Worm (Caenorhabditis elegans): ENCODE measurements around the gene glod-4.

The glod-4 gene

ce11 chrIII:4168665-4169064, 15.3 kb downstream of the glod-4 start, which contains the start of gene ccdc-55:
TSS of gene ccdc-55 (minus strand) at chrIII:4168765.
- TF ChIP-seq daf-12 (tag; optimal IDR thresholded peaks at IDR 0.05) (no peak), unc-39 (tag; optimal IDR thresholded peaks at IDR 0.05) (no peak), F49E8.2 (tag; optimal IDR thresholded peaks at IDR 0.05; ENCODE audit: borderline replicate concordance) (no peak), arid-1 (GFP tag; conservative IDR thresholded peaks at IDR 0.05) (no peak), nhr-77 (tag; optimal IDR thresholded peaks at IDR 0.05) (no peak), hlh-30 (tag; optimal IDR thresholded peaks at IDR 0.05; ENCODE audit: insufficient read depth) (no peak), hmg-1.1 (GFP tag; IDR thresholded peaks at IDR 0.05) (no peak), dmd-9 (GFP tag; IDR thresholded peaks at IDR 0.05) (no peak), lin-38 (GFP tag; IDR thresholded peaks at IDR 0.05) (no peak), rbr-2 (tag; optimal IDR thresholded peaks at IDR 0.05) (no peak), nhr-11 (tag; optimal IDR thresholded peaks at IDR 0.05) (no peak), daf-19 (GFP tag; conservative IDR thresholded peaks at IDR 0.05) (no peak), ceh-28 (tag; optimal IDR thresholded peaks at IDR 0.05) (no peak), vab-7 (GFP tag; IDR thresholded peaks at IDR 0.05) (no peak), daf-16 (GFP tag; optimal IDR thresholded peaks at IDR 0.05) (no peak), daf-16 (tag; optimal IDR thresholded peaks at IDR 0.05) (no peak), mxl-2 (GFP tag; conservative IDR thresholded peaks at IDR 0.05) (no peak)

- TF ChIP-seq aly-2 (tag; optimal IDR thresholded peaks at IDR 0.05) (no peak), fkh-10 (GFP tag; optimal IDR thresholded peaks at IDR 0.05) (no peak), spr-1 (tag; optimal IDR thresholded peaks at IDR 0.05) (peak; percentile 77), dpl-1 (GFP tag; optimal IDR thresholded peaks at IDR 0.05) (peak; percentile 71), nhr-102 (tag; optimal IDR thresholded peaks at IDR 0.05) (peak; percentile 67), nhr-42 (GFP tag; IDR thresholded peaks at IDR 0.05) (no peak), ztf-11 (tag; optimal IDR thresholded peaks at IDR 0.05) (no peak), php-3 (GFP tag; IDR thresholded peaks at IDR 0.05) (no peak), tag-97 (GFP tag; IDR thresholded peaks at IDR 0.05) (no peak), cey-2 (tag; optimal IDR thresholded peaks at IDR 0.05; ENCODE audit: borderline replicate concordance, insufficient read depth) (no peak), zfp-3 (GFP tag; conservative IDR thresholded peaks at IDR 0.05) (no peak), zip-2 (tag; optimal IDR thresholded peaks at IDR 0.05) (peak; percentile 23), jun-1 (tag; optimal IDR thresholded peaks at IDR 0.05) (no peak), unc-130 (GFP tag; optimal IDR thresholded peaks at IDR 0.05) (peak; percentile 82), Y5F2A.4 (GFP tag; optimal IDR thresholded peaks at IDR 0.05) (peak; percentile 43), lsy-2 (tag; optimal IDR thresholded peaks at IDR 0.05) (peak in 1 of 2 experiments; percentile 71), mdt-29 (GFP tag; IDR thresholded peaks at IDR 0.05) (no peak), R02D3.7 (tag; optimal IDR thresholded peaks at IDR 0.05) (no peak), pqm-1 (tag; optimal IDR thresholded peaks at IDR 0.05) (no peak), lim-7 (GFP tag; IDR thresholded peaks at IDR 0.05) (peak; percentile 58; the same call in 1 of the 2 replicates), ZK546.5 (tag; optimal IDR thresholded peaks at IDR 0.05) (no peak), F49E8.2 (tag; optimal IDR thresholded peaks at IDR 0.05; ENCODE audit: borderline replicate concordance) (peak; percentile 29), hmg-1.1 (GFP tag; IDR thresholded peaks at IDR 0.05) (peak; percentile 63), gei-8 (GFP tag; optimal IDR thresholded peaks at IDR 0.05) (no peak), Y105C5A.15 (GFP tag; IDR thresholded peaks at IDR 0.05) (no peak), ZK337.2 (GFP tag; IDR thresholded peaks at IDR 0.05) (no peak), nhr-41 (GFP tag; IDR thresholded peaks at IDR 0.05) (no peak), egl-27 (tag; optimal IDR thresholded peaks at IDR 0.05) (no peak), mep-1 (tag; optimal IDR thresholded peaks at IDR 0.05) (peak; percentile 66), lin-1 (GFP tag; IDR thresholded peaks at IDR 0.05) (no peak), ztf-7 (tag; optimal IDR thresholded peaks at IDR 0.05) (peak; percentile 50), set-16 (GFP tag; IDR thresholded peaks at IDR 0.05) (no peak), unc-39 (tag; optimal IDR thresholded peaks at IDR 0.05) (no peak), F26F4.8 (GFP tag; conservative IDR thresholded peaks at IDR 0.05) (no peak), spr-3 (GFP tag; optimal IDR thresholded peaks at IDR 0.05) (no peak), ces-1 (GFP tag; optimal IDR thresholded peaks at IDR 0.05) (no peak), mxl-3 (GFP tag; optimal IDR thresholded peaks at IDR 0.05) (no peak)
These were observed 17.5 kb downstream of the glod-4 start, which contains the start of the genes rnf-121 and C16C10.4 for ce11 chrIII:4170903-4171377. TSS of gene rnf-121 (minus strand) at chrIII:4170953. TSS of gene C16C10.4 (plus strand) at chrIII:4171336.
